Worm (Caenorhabditis elegans) whole organism, late embryonic: ENCODE results near the gene K10D2.8.

ENCODE experiments used
- C08G9.2 ChIP-seq: sonication (generic microtip); optimal IDR thresholded peaks from 2 replicates; lab custom pipeline; 2016; ENCODE audit warnings: mild to moderate bottlenecking, missing genetic modification characterization, moderate library complexity, missing compliant biosample characterization
- K09A11.1 ChIP-seq: sonication (generic microtip); optimal IDR thresholded peaks from 2 replicates; lab custom pipeline; 2017; ENCODE audit warnings: antibody characterized with exemption, mild to moderate bottlenecking, missing genetic modification characterization, missing compliant biosample characterization; ENCODE audit not compliant: insufficient read depth
- T23F11.4 ChIP-seq: fragments of 200-800 bp; sonication (Bioruptor generic); optimal IDR thresholded peaks from 2 replicates; lab custom pipeline; 2018; ENCODE audit warnings: mild to moderate bottlenecking, missing genetic modification characterization, missing compliant biosample characterization
- ama-1 ChIP-seq: fragments of 150-350 bp; optimal IDR thresholded peaks from 2 replicates; lab custom pipeline; 2014
- ceh-14 ChIP-seq: sonication (generic microtip); optimal IDR thresholded peaks from 2 replicates; lab custom pipeline; 2016; ENCODE audit warnings: missing genotype, missing genetic modification characterization, missing compliant biosample characterization
- ceh-24 ChIP-seq: sonication (generic microtip); optimal IDR thresholded peaks from 2 replicates; lab custom pipeline; 2016; ENCODE audit warnings: mild to moderate bottlenecking, missing genetic modification characterization, missing compliant biosample characterization
- ceh-34 ChIP-seq: sonication (generic microtip); optimal IDR thresholded peaks from 2 replicates; lab custom pipeline; 2016; ENCODE audit warnings: mild to moderate bottlenecking, missing genetic modification characterization, missing compliant biosample characterization
- ceh-45 ChIP-seq: fragments of 200-800 bp; sonication (Bioruptor generic); IDR thresholded peaks from 2 replicates; pipeline ENCODE4 v1.3.6; 2022; ENCODE audit warnings: missing genetic modification reagents, missing genetic modification characterization, missing compliant biosample characterization
- ceh-48 ChIP-seq: sonication (generic microtip); optimal IDR thresholded peaks from 2 replicates; lab custom pipeline; 2016; ENCODE audit warnings: missing genetic modification characterization, inconsistent platforms, missing compliant biosample characterization
- ceh-9 ChIP-seq: sonication (generic microtip); optimal IDR thresholded peaks from 2 replicates; lab custom pipeline; 2016; ENCODE audit warnings: mild to moderate bottlenecking, missing genetic modification characterization, inconsistent platforms, missing compliant biosample characterization
- dmd-4 ChIP-seq: sonication (generic microtip); optimal IDR thresholded peaks from 2 replicates; lab custom pipeline; 2016; ENCODE audit warnings: borderline replicate concordance, missing genetic modification characterization, missing compliant biosample characterization
- elt-4 ChIP-seq: sonication (generic microtip); optimal IDR thresholded peaks from 2 replicates; lab custom pipeline; 2016; ENCODE audit warnings: missing genetic modification characterization, missing compliant biosample characterization
- eyg-1 ChIP-seq: sonication (generic microtip); optimal IDR thresholded peaks from 2 replicates; lab custom pipeline; 2016; ENCODE audit warnings: missing genotype, missing genetic modification characterization, missing compliant biosample characterization
- hlh-13 ChIP-seq: fragments of 200-800 bp; sonication (Bioruptor generic); optimal IDR thresholded peaks from 2 replicates; lab custom pipeline; 2018; ENCODE audit warnings: mild to moderate bottlenecking, missing genetic modification characterization, missing compliant biosample characterization
- hlh-15 ChIP-seq: sonication (generic microtip); optimal IDR thresholded peaks from 2 replicates; lab custom pipeline; 2016; ENCODE audit warnings: missing genetic modification characterization, missing compliant biosample characterization
- hlh-6 ChIP-seq: sonication (generic microtip); optimal IDR thresholded peaks from 2 replicates; lab custom pipeline; 2016; ENCODE audit warnings: missing genotype, missing genetic modification characterization, missing compliant biosample characterization
- hlh-8 ChIP-seq: sonication (generic microtip); optimal IDR thresholded peaks from 2 replicates; lab custom pipeline; 2016; ENCODE audit warnings: missing genotype, missing genetic modification characterization, missing compliant biosample characterization
- lin-11 ChIP-seq: fragments of 200-800 bp; sonication (Bioruptor generic); optimal IDR thresholded peaks from 2 replicates; lab custom pipeline; 2018; ENCODE audit warnings: mild to moderate bottlenecking, missing genetic modification characterization, missing compliant biosample characterization
- mec-3 ChIP-seq: sonication (generic microtip); optimal IDR thresholded peaks from 2 replicates; lab custom pipeline; 2016; ENCODE audit warnings: borderline replicate concordance, missing genetic modification characterization, missing compliant biosample characterization
- nhr-232 ChIP-seq: sonication (generic microtip); optimal IDR thresholded peaks from 2 replicates; lab custom pipeline; 2016; ENCODE audit warnings: missing genetic modification characterization, missing compliant biosample characterization
- npax-4 ChIP-seq: sonication (generic microtip); optimal IDR thresholded peaks from 2 replicates; lab custom pipeline; 2016; ENCODE audit warnings: missing genetic modification characterization, missing compliant biosample characterization
- odd-2 ChIP-seq: sonication (generic microtip); optimal IDR thresholded peaks from 2 replicates; lab custom pipeline; 2017; ENCODE audit warnings: antibody characterized with exemption, mild to moderate bottlenecking, missing genetic modification characterization, missing compliant biosample characterization
- pag-3 ChIP-seq: sonication (generic microtip); optimal IDR thresholded peaks from 2 replicates; lab custom pipeline; 2016; ENCODE audit warnings: missing compliant biosample characterization, missing genetic modification characterization, borderline replicate concordance
- pat-9 ChIP-seq: fragments of 200-800 bp; sonication (Bioruptor generic); optimal IDR thresholded peaks from 2 replicates; lab custom pipeline; 2018; ENCODE audit warnings: mild to moderate bottlenecking, missing genetic modification characterization, moderate library complexity, missing compliant biosample characterization
- pha-2 ChIP-seq: sonication (generic microtip); optimal IDR thresholded peaks from 2 replicates; lab custom pipeline; 2017; ENCODE audit warnings: mild to moderate bottlenecking, missing genetic modification characterization, missing compliant biosample characterization
- pha-4 ChIP-seq: fragments of 150-350 bp; optimal IDR thresholded peaks from 2 replicates; lab custom pipeline; 2018; ENCODE audit warnings: missing biosample characterization, missing genetic modification reagents, missing genetic modification characterization
- pqm-1 ChIP-seq: sonication (generic microtip); optimal IDR thresholded peaks from 2 replicates; lab custom pipeline; 2016; ENCODE audit warnings: missing genetic modification characterization, missing compliant biosample characterization
- pros-1 ChIP-seq: fragments of 150-350 bp; optimal IDR thresholded peaks from 2 replicates; lab custom pipeline; 2014; ENCODE audit warnings: missing biosample characterization, missing genetic modification reagents, missing genetic modification characterization
- ref-2 ChIP-seq: sonication (generic microtip); optimal IDR thresholded peaks from 2 replicates; lab custom pipeline; 2016; ENCODE audit warnings: missing genetic modification characterization, missing compliant biosample characterization
- rnt-1 ChIP-seq: sonication (generic microtip); optimal IDR thresholded peaks from 2 replicates; lab custom pipeline; 2016; ENCODE audit warnings: missing genetic modification characterization, missing compliant biosample characterization
- sox-2 ChIP-seq: fragments of 200-800 bp; sonication (Bioruptor generic); IDR thresholded peaks from 2 replicates; pipeline ENCODE4 v1.3.6; 2022; ENCODE audit warnings: missing genetic modification reagents, missing genetic modification characterization, missing compliant biosample characterization
- syd-9 ChIP-seq: sonication (generic microtip); optimal IDR thresholded peaks from 2 replicates; lab custom pipeline; 2016; ENCODE audit warnings: mild to moderate bottlenecking, missing genetic modification characterization, moderate library complexity, missing compliant biosample characterization
- ttx-3 ChIP-seq: sonication (generic microtip); optimal IDR thresholded peaks from 2 replicates; lab custom pipeline; 2016; ENCODE audit warnings: missing genetic modification reagents, missing genetic modification characterization, missing compliant biosample characterization
- unc-42 ChIP-seq: sonication (generic microtip); optimal IDR thresholded peaks from 2 replicates; lab custom pipeline; 2016; ENCODE audit warnings: missing genotype, missing genetic modification characterization, missing compliant biosample characterization
- unc-55 ChIP-seq: sonication (generic microtip); optimal IDR thresholded peaks from 2 replicates; lab custom pipeline; 2017; ENCODE audit warnings: missing biosample characterization, missing genetic modification reagents, missing genetic modification characterization
- unc-86 ChIP-seq: sonication (generic microtip); optimal IDR thresholded peaks from 2 replicates; lab custom pipeline; 2016; ENCODE audit warnings: missing genetic modification characterization, missing compliant biosample characterization
- zip-5 ChIP-seq: sonication (generic microtip); optimal IDR thresholded peaks from 2 replicates; lab custom pipeline; 2016; ENCODE audit warnings: missing genetic modification characterization, missing compliant biosample characterization
- ztf-16 ChIP-seq: sonication (generic microtip); optimal IDR thresholded peaks from 2 replicates; lab custom pipeline; 2017; ENCODE audit warnings: missing genetic modification characterization, missing compliant biosample characterization

The K10D2.8 gene

DNA sequence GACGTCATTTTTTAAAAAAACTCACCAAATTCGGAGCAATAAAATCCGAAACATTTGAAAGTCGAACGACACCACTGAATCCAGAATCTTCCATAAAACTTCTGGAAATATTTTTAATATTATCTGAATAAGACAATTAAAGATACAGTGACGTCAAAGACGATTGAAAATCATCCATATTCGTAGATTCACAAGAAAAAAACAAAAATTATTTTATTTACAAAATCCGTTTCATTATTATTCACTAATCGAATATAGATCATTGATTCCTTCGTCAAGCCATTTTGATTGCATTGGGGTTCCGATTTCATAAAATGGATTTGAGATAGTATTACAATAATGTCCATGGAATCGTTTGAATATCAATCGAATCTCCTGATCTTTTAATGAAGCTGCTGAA is 29.9 kb upstream of the K10D2.8 start, which contains the start of gene oxy-4:
TSS of gene oxy-4 (minus strand) at position 101 of the 400 bp plus-strand sequence.
- no peak for TF ChIP-seq K09A11.1 (tag; lab: Kevin White, UChicago)
- no peak for TF ChIP-seq dmd-4 (tag; lab: Kevin White, UChicago)
- no peak for TF ChIP-seq unc-55 (GFP tag; lab: Kevin White, UChicago)
- TF ChIP-seq hlh-6 (tag; lab: Kevin White, UChicago) = no peak
- TF ChIP-seq sox-2 (GFP tag; lab: Robert Waterston, UW) = no peak
- TF ChIP-seq pag-3 (tag; lab: Kevin White, UChicago) = no peak
- no peak for TF ChIP-seq T23F11.4
- no peak for TF ChIP-seq hlh-13
- TF ChIP-seq ceh-45 (GFP tag; lab: Robert Waterston, UW) = no peak
- TF ChIP-seq lin-11 (tag; lab: Kevin White, UChicago) = no peak
- no peak for TF ChIP-seq nhr-232
- TF ChIP-seq ceh-24 (tag; lab: Kevin White, UChicago) = no peak
- no peak for TF ChIP-seq ceh-48
- no peak for TF ChIP-seq unc-86 (tag; lab: Kevin White, UChicago)
- no peak for TF ChIP-seq pros-1 (tag; lab: Kevin White, UChicago)
- TF ChIP-seq pha-2 = no peak

DNA sequence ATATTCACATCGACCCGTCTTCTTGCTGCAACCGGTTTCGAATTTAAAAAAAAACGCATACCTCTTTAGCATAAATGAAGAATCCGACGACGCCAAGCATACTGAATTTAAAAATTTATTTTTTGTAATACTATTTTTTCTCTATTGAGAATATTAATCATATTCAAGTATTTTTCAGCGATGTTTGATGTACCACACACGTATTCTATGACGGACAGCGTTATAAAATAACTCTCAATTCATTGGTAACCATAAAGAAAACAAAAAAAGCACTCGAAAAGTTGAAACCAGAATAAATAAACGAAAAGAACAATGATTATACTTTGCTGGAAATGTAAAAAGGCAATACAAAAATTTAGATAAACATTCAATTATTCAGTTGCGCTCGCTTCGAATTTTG is 29.0 kb upstream of the K10D2.8 start, which contains the start of gene T10F2.5:
TSS of gene T10F2.5 (minus strand) at position 101 of the 400 bp plus-strand sequence.
- TF ChIP-seq ztf-16 (tag; lab: Kevin White, UChicago) (no peak), syd-9 (tag; lab: Kevin White, UChicago) (no peak), zip-5 (no peak), lin-11 (tag; lab: Kevin White, UChicago) (no peak), pat-9 (tag; lab: Kevin White, UChicago) (no peak), pha-4 (tag; lab: Kevin White, UChicago) (no peak), unc-55 (GFP tag; lab: Kevin White, UChicago) (no peak), pag-3 (tag; lab: Kevin White, UChicago) (no peak), unc-42 (tag; lab: Kevin White, UChicago) (no peak), ama-1 (lab: Kevin White, UChicago) (no peak), ref-2 (no peak), hlh-15 (tag; lab: Kevin White, UChicago) (no peak), dmd-4 (tag; lab: Kevin White, UChicago) (no peak), hlh-8 (tag; lab: Kevin White, UChicago) (no peak), ceh-24 (tag; lab: Kevin White, UChicago) (no peak), ceh-45 (GFP tag; lab: Robert Waterston, UW) (no peak), T23F11.4 (no peak), C08G9.2 (tag; lab: Kevin White, UChicago) (no peak), rnt-1 (tag; lab: Kevin White, UChicago) (no peak)
- TF ChIP-seq, all 69 proteins: peak for 0

DNA sequence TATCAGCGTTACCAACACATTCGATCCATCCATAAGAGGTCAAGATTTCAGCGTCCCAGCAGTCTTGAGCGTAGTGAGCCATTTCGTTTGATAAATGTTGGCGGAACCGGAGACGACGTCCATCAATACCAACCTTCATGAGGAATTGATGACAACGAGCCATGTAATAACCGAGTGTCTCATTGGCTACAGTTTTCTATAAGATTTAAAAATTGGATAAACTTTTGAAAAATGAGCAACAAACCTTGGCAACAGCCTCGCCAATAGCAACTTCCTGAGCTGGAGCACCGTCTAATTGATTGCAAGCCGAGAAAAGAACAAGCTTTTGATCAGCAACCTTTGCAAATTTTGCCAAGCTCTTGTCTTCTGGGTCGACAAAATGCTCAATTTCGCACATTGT is 27.7 kb upstream of the K10D2.8 start:
- no peak for TF ChIP-seq pat-9 (tag; lab: Kevin White, UChicago)
- no peak for TF ChIP-seq npax-4
- TF ChIP-seq ttx-3 (tag; lab: Kevin White, UChicago) = no peak
- TF ChIP-seq eyg-1 (tag; lab: Kevin White, UChicago) = no peak
- TF ChIP-seq ceh-45 (GFP tag; lab: Robert Waterston, UW) = no peak
- no peak for TF ChIP-seq C08G9.2 (tag; lab: Kevin White, UChicago)
- TF ChIP-seq pros-1 (tag; lab: Kevin White, UChicago) = no peak
- no peak for TF ChIP-seq ceh-14 (tag; lab: Kevin White, UChicago)
- no peak for TF ChIP-seq ceh-34
- TF ChIP-seq lin-11 (tag; lab: Kevin White, UChicago) = no peak
- no peak for TF ChIP-seq unc-55 (GFP tag; lab: Kevin White, UChicago)
- no peak for TF ChIP-seq ceh-9 (tag; lab: Kevin White, UChicago)
- TF ChIP-seq pqm-1 (tag; lab: Kevin White, UChicago) = no peak
- TF ChIP-seq odd-2 (tag; lab: Kevin White, UChicago) = no peak
- TF ChIP-seq mec-3 (tag; lab: Kevin White, UChicago) = no peak
- no peak for TF ChIP-seq pha-4 (tag; lab: Kevin White, UChicago)
- no peak for TF ChIP-seq dmd-4 (tag; lab: Kevin White, UChicago)
- TF ChIP-seq elt-4 = no peak
